Comparison of ENCODE assay signal across 3 fruit fly cellular contexts in the genomic region with DNA sequence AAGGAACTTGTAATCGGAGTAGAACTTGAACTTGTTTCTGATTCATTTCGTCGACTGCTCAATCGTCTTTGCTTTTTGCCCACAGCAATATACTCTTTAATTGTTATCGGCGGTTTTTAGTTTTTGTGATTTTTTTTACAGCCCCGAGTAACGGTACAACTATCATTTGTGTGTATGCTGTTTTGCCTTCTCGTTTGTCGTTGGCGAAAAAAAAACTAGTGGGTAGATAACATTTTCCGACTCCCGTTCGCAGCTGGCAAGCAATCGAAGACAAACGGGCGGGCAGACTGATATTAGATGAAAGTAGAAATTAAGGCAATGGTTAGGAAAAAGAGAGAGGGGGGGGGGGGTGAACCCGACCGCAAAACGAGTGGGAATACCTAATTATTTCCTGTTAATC.
TF ChIP-seq lines count a peak whose summit lies in the region.

No protein-coding gene starts in this region.

- no peak for TF ChIP-seq CTCF in whole organism, embryonic (GFP tag; optimal IDR thresholded peaks at IDR 0.05; lab: Kevin White, UChicago)

TF ChIP-seq in whole organism, adult, 20 proteins besides CTCF, POLR2A, EP300 and RAD21:
- peak; percentile 85 for TF ChIP-seq kay (GFP tag; lab: Kevin White, UChicago; ENCODE audit: borderline replicate concordance)
- TF ChIP-seq CG12768 (GFP tag; optimal IDR thresholded peaks at IDR 0.05; lab: Kevin White, UChicago), result no peak
- TF ChIP-seq ovo (GFP tag; optimal IDR thresholded peaks at IDR 0.05; lab: Kevin White, UChicago), result peak; percentile 72

TF ChIP-seq in whole organism, embryonic, 481 proteins besides CTCF, POLR2A, EP300 and RAD21:
- TF ChIP-seq p53 (GFP tag; optimal IDR thresholded peaks at IDR 0.05; lab: Kevin White, UChicago) (no peak), CG1529 (GFP tag; optimal IDR thresholded peaks at IDR 0.05; lab: Kevin White, UChicago) (no peak), Hr51 (GFP tag; optimal IDR thresholded peaks at IDR 0.05; lab: Kevin White, UChicago) (no peak), PHDP (tag; optimal IDR thresholded peaks at IDR 0.05; lab: Kevin White, UChicago) (no peak), Dek (tag; optimal IDR thresholded peaks at IDR 0.05; lab: Kevin White, UChicago) (no peak), wdn (GFP tag; IDR thresholded peaks at IDR 0.05; lab: Robert Waterston, UW) (no peak), ems (GFP tag; optimal IDR thresholded peaks at IDR 0.05; lab: Kevin White, UChicago) (no peak), crol (GFP tag; IDR thresholded peaks at IDR 0.05; lab: Robert Waterston, UW) (peak; percentile 47), CG15514 (GFP tag; optimal IDR thresholded peaks at IDR 0.05; lab: Kevin White, UChicago) (peak; percentile 43), ab (GFP tag; optimal IDR thresholded peaks at IDR 0.05; lab: Kevin White, UChicago) (no peak), crp (GFP tag; optimal IDR thresholded peaks at IDR 0.05; lab: Kevin White, UChicago) (no peak), exex (tag; optimal IDR thresholded peaks at IDR 0.05; lab: Kevin White, UChicago) (peak; percentile 14), CG17612 (GFP tag; IDR thresholded peaks at IDR 0.05; lab: Robert Waterston, UW) (no peak), ken (GFP tag; IDR thresholded peaks at IDR 0.05; lab: Robert Waterston, UW) (no peak), CG32772 (GFP tag; IDR thresholded peaks at IDR 0.05; lab: Robert Waterston, UW) (no peak), Sin3A (optimal IDR thresholded peaks at IDR 0.05; lab: Kevin White, UChicago) (no peak), CG17829 (tag; optimal IDR thresholded peaks at IDR 0.05; lab: Kevin White, UChicago) (no peak), lmd (GFP tag; IDR thresholded peaks at IDR 0.05; lab: Robert Waterston, UW) (no peak), lola (GFP tag; optimal IDR thresholded peaks at IDR 0.05; lab: Kevin White, UChicago) (no peak), al (GFP tag; IDR thresholded peaks at IDR 0.05; lab: Robert Waterston, UW) (no peak)

TF ChIP-seq in whole organism, prepupa, 60 proteins besides CTCF, POLR2A, EP300 and RAD21:
- TF ChIP-seq Eip78C (GFP tag; lab: Kevin White, UChicago), result peak; percentile 14
- no peak for TF ChIP-seq Hr4 (GFP tag; optimal IDR thresholded peaks at IDR 0.05; lab: Kevin White, UChicago)
- TF ChIP-seq svp (GFP tag; lab: Kevin White, UChicago), result no peak
- 0 out of 3 replicates have a peak, but pooled peaks have one; percentile 18 for TF ChIP-seq CG8119 (GFP tag; IDR thresholded peaks at IDR 0.05; lab: Robert Waterston, UW)
